Worm (Caenorhabditis elegans): ENCODE measurements around the gene ZK856.16.
A peak's percentile ranks its signal among the peaks of the same experiment; 100 is the strongest.

The ZK856.16 gene

ce11 chrV:10174632-10175075 lies 30.7 kb downstream of the ZK856.16 start:
- TF ChIP-seq ceh-34 (tag; optimal IDR thresholded peaks at IDR 0.05): peak; percentile 24
- TF ChIP-seq unc-3 (GFP tag; conservative IDR thresholded peaks at IDR 0.05): no peak
- TF ChIP-seq unc-3 (tag; optimal IDR thresholded peaks at IDR 0.05): peak; percentile 32
- peak; percentile 83 for TF ChIP-seq ceh-14 (tag; optimal IDR thresholded peaks at IDR 0.05)
- no peak for TF ChIP-seq K02D7.2 (tag; optimal IDR thresholded peaks at IDR 0.05)
- peak; percentile 96 for TF ChIP-seq nfya-1 (tag; optimal IDR thresholded peaks at IDR 0.05)
- TF ChIP-seq ceh-48 (tag; optimal IDR thresholded peaks at IDR 0.05): peak; percentile 99
- TF ChIP-seq ceh-19 (GFP tag; optimal IDR thresholded peaks at IDR 0.05): peak; percentile 31
- no peak for TF ChIP-seq rnt-1 (tag; optimal IDR thresholded peaks at IDR 0.05)
- TF ChIP-seq hlh-30 (tag; optimal IDR thresholded peaks at IDR 0.05; ENCODE audit: insufficient read depth): peak; percentile 66
- no peak for TF ChIP-seq ceh-2 (tag; optimal IDR thresholded peaks at IDR 0.05)
- peak; percentile 82 for TF ChIP-seq ceh-31 (tag; optimal IDR thresholded peaks at IDR 0.05)
- TF ChIP-seq tbx-2 (tag; optimal IDR thresholded peaks at IDR 0.05): peak; percentile 37
- TF ChIP-seq unc-42 (tag; optimal IDR thresholded peaks at IDR 0.05): peak; percentile 96
- TF ChIP-seq pha-4 (tag; optimal IDR thresholded peaks at IDR 0.05): no peak
- TF ChIP-seq ceh-18 (tag; optimal IDR thresholded peaks at IDR 0.05): peak; percentile 41

- TF ChIP-seq pat-9 (tag; optimal IDR thresholded peaks at IDR 0.05) (no peak), pqm-1 (tag; optimal IDR thresholded peaks at IDR 0.05) (no peak), ztf-16 (tag; optimal IDR thresholded peaks at IDR 0.05) (no peak), ceh-9 (tag; optimal IDR thresholded peaks at IDR 0.05) (no peak), zip-5 (tag; optimal IDR thresholded peaks at IDR 0.05) (no peak), mec-3 (tag; optimal IDR thresholded peaks at IDR 0.05; ENCODE audit: borderline replicate concordance) (no peak), sdc-2 (tag; optimal IDR thresholded peaks at IDR 0.05) (no peak), elt-2 (tag; optimal IDR thresholded peaks at IDR 0.05) (no peak)
Measured at ce11 chrV:10173653-10174052, 31.7 kb downstream of the ZK856.16 start, which contains the start of gene egl-3. Gene egl-3, minus strand, starts transcription at chrV:10173753.

- TF ChIP-seq unc-55 (GFP tag; optimal IDR thresholded peaks at IDR 0.05): no peak
Measured at ce11 chrV:10168870-10169269, 36.5 kb downstream of the ZK856.16 start.

ce11 chrV:10166368-10166767 lies 39.0 kb downstream of the ZK856.16 start, which contains the start of gene C51E3.6:
Gene C51E3.6, minus strand, starts transcription at chrV:10166468.
- TF ChIP-seq dmd-4 (tag; optimal IDR thresholded peaks at IDR 0.05; ENCODE audit: borderline replicate concordance) (no peak), pax-1 (tag; optimal IDR thresholded peaks at IDR 0.05) (no peak), pqm-1 (tag; optimal IDR thresholded peaks at IDR 0.05) (no peak), tbx-2 (tag; optimal IDR thresholded peaks at IDR 0.05) (no peak)

ce11 chrV:10160954-10161353 lies 44.4 kb downstream of the ZK856.16 start, which contains the start of gene C51E3.10:
Gene C51E3.10, minus strand, starts transcription at chrV:10161134.
- TF ChIP-seq elt-2 (tag; optimal IDR thresholded peaks at IDR 0.05) (peak; percentile 29), unc-3 (GFP tag; conservative IDR thresholded peaks at IDR 0.05) (no peak), unc-3 (tag; optimal IDR thresholded peaks at IDR 0.05) (no peak), K02D7.2 (tag; optimal IDR thresholded peaks at IDR 0.05) (no peak)

- TF ChIP-seq T23F11.4 (GFP tag; optimal IDR thresholded peaks at IDR 0.05) (no peak), pha-2 (tag; optimal IDR thresholded peaks at IDR 0.05) (no peak)
Measured at ce11 chrV:10159972-10160371, 45.4 kb downstream of the ZK856.16 start.

- TF ChIP-seq K02D7.2 (tag; optimal IDR thresholded peaks at IDR 0.05) (no peak), mec-3 (tag; optimal IDR thresholded peaks at IDR 0.05; ENCODE audit: borderline replicate concordance) (no peak), ceh-48 (tag; optimal IDR thresholded peaks at IDR 0.05) (no peak), ceh-45 (GFP tag; IDR thresholded peaks at IDR 0.05) (no peak), elt-4 (tag; optimal IDR thresholded peaks at IDR 0.05) (no peak), unc-55 (GFP tag; optimal IDR thresholded peaks at IDR 0.05) (no peak), pqm-1 (tag; optimal IDR thresholded peaks at IDR 0.05) (no peak), npax-4 (tag; optimal IDR thresholded peaks at IDR 0.05) (no peak), pag-3 (tag; optimal IDR thresholded peaks at IDR 0.05; ENCODE audit: borderline replicate concordance) (no peak), eyg-1 (tag; optimal IDR thresholded peaks at IDR 0.05) (no peak), syd-9 (tag; optimal IDR thresholded peaks at IDR 0.05) (no peak), fax-1 (tag; optimal IDR thresholded peaks at IDR 0.05) (no peak), C08G9.2 (tag; optimal IDR thresholded peaks at IDR 0.05) (no peak), elt-2 (tag; optimal IDR thresholded peaks at IDR 0.05) (no peak), unc-3 (GFP tag; conservative IDR thresholded peaks at IDR 0.05) (no peak), unc-3 (tag; optimal IDR thresholded peaks at IDR 0.05) (no peak), dmd-4 (tag; optimal IDR thresholded peaks at IDR 0.05; ENCODE audit: borderline replicate concordance) (no peak), ahr-1 (tag; optimal IDR thresholded peaks at IDR 0.05) (no peak), T23F11.4 (GFP tag; optimal IDR thresholded peaks at IDR 0.05) (no peak), unc-86 (tag; optimal IDR thresholded peaks at IDR 0.05) (no peak)
Measured at ce11 chrV:10158528-10158927, 46.9 kb downstream of the ZK856.16 start, which contains the start of gene srsx-30. Gene srsx-30, plus strand, starts transcription at chrV:10158828.
